Worm (Caenorhabditis elegans) whole organism, L1 larva: ENCODE data around the gene pgph-2.
A peak's percentile ranks its signal among the peaks of the same experiment; 100 is the strongest.

Experiments
- C16A3.4 ChIP-seq: fragments of 150-350 bp; optimal IDR thresholded peaks from 2 replicates; lab custom pipeline; 2014; ENCODE audit warnings: missing biosample characterization, missing genetic modification characterization
- alr-1 ChIP-seq: fragments of 200-800 bp; sonication (Bioruptor generic); optimal IDR thresholded peaks from 2 replicates; lab custom pipeline; 2018; ENCODE audit warnings: borderline replicate concordance, mild to moderate bottlenecking, missing genetic modification characterization, missing compliant biosample characterization
- blmp-1 ChIP-seq: fragments of 150-350 bp; optimal IDR thresholded peaks from 2 replicates; lab custom pipeline; 2014; ENCODE audit warnings: missing biosample characterization, missing genetic modification characterization
- ceh-63 ChIP-seq: fragments of 200-800 bp; sonication (Bioruptor generic); optimal IDR thresholded peaks from 2 replicates; lab custom pipeline; 2018; ENCODE audit warnings: mild to moderate bottlenecking, missing genetic modification characterization, missing compliant biosample characterization
- ceh-82 ChIP-seq, 3 experiments: fragments of 150-350 bp in 1 of 3; sonication (generic microtip) in 2 of 3; optimal IDR thresholded peaks; 2 replicates each; lab custom pipeline; 2014 to 2017; ENCODE audit warnings: missing biosample characterization in 3 of 3, missing genetic modification characterization in 3 of 3
- ceh-88 ChIP-seq: fragments of 200-800 bp; sonication (Bioruptor generic); IDR thresholded peaks from 2 replicates; pipeline ENCODE4 v1.3.6; 2022; ENCODE audit warnings: missing genetic modification characterization, missing compliant biosample characterization
- dpl-1 ChIP-seq, 3 experiments: fragments of 150-350 bp in 2 of 3; sonication (generic microtip) in 1 of 3; optimal IDR thresholded peaks; 2 replicates each; lab custom pipeline; 2014 to 2017; ENCODE audit warnings: missing biosample characterization in 3 of 3, missing genetic modification characterization in 3 of 3, missing genetic modification reagents in 3 of 3
- dsc-1 ChIP-seq: sonication (generic microtip); optimal IDR thresholded peaks from 2 replicates; lab custom pipeline; 2016; ENCODE audit warnings: mild to moderate bottlenecking, missing genetic modification characterization, missing compliant biosample characterization
- efl-1 ChIP-seq, 4 experiments: fragments of 150-350 bp; optimal IDR thresholded peaks in 3 of 4; peaks in 1 of 4; 1 replicate in 1 of 4; 2 replicates in 3 of 4; lab custom pipeline; 2014; ENCODE audit warnings: missing biosample characterization in 2 of 4, missing genetic modification characterization in 2 of 4, missing genetic modification reagents in 2 of 4
- fkh-8 ChIP-seq: sonication (generic microtip); optimal IDR thresholded peaks from 2 replicates; lab custom pipeline; 2016; ENCODE audit warnings: mild to moderate bottlenecking, missing genetic modification characterization, missing compliant biosample characterization
- fos-1 ChIP-seq: fragments of 150-350 bp; optimal IDR thresholded peaks from 2 replicates; lab custom pipeline; 2014; ENCODE audit warnings: missing biosample characterization, missing genetic modification characterization
- grh-1 ChIP-seq: fragments of 200-800 bp; sonication (Bioruptor generic); IDR thresholded peaks from 2 replicates; pipeline ENCODE4 v1.3.6; 2022; ENCODE audit warnings: missing genetic modification reagents, missing genetic modification characterization, missing compliant biosample characterization
- isw-1 ChIP-seq: fragments of 200-800 bp; sonication (Bioruptor generic); IDR thresholded peaks from 2 replicates; pipeline ENCODE4 v1.3.6; 2022; ENCODE audit warnings: missing genetic modification characterization, missing compliant biosample characterization
- jun-1 ChIP-seq: fragments of 150-350 bp; optimal IDR thresholded peaks from 2 replicates; lab custom pipeline; 2014; ENCODE audit warnings: missing biosample characterization, missing genetic modification reagents, missing genetic modification characterization
- lin-13 ChIP-seq: fragments of 150-350 bp; optimal IDR thresholded peaks from 2 replicates; lab custom pipeline; 2014; ENCODE audit warnings: missing biosample characterization, missing genetic modification reagents, missing genetic modification characterization
- lin-14 ChIP-seq: fragments of 200-800 bp; sonication (Bioruptor generic); optimal IDR thresholded peaks from 2 replicates; lab custom pipeline; 2018; ENCODE audit warnings: mild to moderate bottlenecking, missing genetic modification characterization, moderate library complexity, missing compliant biosample characterization
- lin-15B ChIP-seq: fragments of 150-350 bp; sonication (generic microtip); optimal IDR thresholded peaks from 3 replicates; lab custom pipeline; 2014; ENCODE audit warnings: missing biosample characterization, missing genetic modification characterization
- lin-35 ChIP-seq, 2 experiments: fragments of 150-350 bp; optimal IDR thresholded peaks; 2 replicates each; lab custom pipeline; 2014; ENCODE audit warnings: missing biosample characterization in 2 of 2, missing genetic modification characterization in 2 of 2, missing genetic modification reagents in 2 of 2
- lin-39 ChIP-seq: fragments of 150-350 bp; optimal IDR thresholded peaks from 2 replicates; lab custom pipeline; 2014; ENCODE audit warnings: missing biosample characterization, missing genetic modification reagents, missing genetic modification characterization
- lsy-2 ChIP-seq, 2 experiments: fragments of 150-350 bp; optimal IDR thresholded peaks; 2 replicates each; lab custom pipeline; 2014; ENCODE audit warnings: missing biosample characterization in 2 of 2, missing genetic modification characterization in 2 of 2
- mab-9 ChIP-seq: fragments of 200-800 bp; sonication (Bioruptor generic); IDR thresholded peaks from 2 replicates; pipeline ENCODE4 v1.3.6; 2022; ENCODE audit warnings: missing genetic modification reagents, missing genetic modification characterization, missing compliant biosample characterization
- mdl-1 ChIP-seq, 2 experiments: fragments of 150-350 bp; optimal IDR thresholded peaks; 2 replicates each; lab custom pipeline; 2014 to 2017; ENCODE audit warnings: missing biosample characterization in 2 of 2, missing genetic modification characterization in 2 of 2, inconsistent platforms in 1 of 2
- mep-1 ChIP-seq: fragments of 150-350 bp; optimal IDR thresholded peaks from 2 replicates; lab custom pipeline; 2014; ENCODE audit warnings: missing biosample characterization, missing genetic modification characterization
- nhr-19 ChIP-seq: fragments of 200-800 bp; sonication (Bioruptor generic); conservative IDR thresholded peaks from 2 replicates; pipeline ENCODE4 v1.3.6; 2022; ENCODE audit warnings: missing genetic modification characterization, missing compliant biosample characterization
- nhr-20 ChIP-seq: sonication (generic microtip); optimal IDR thresholded peaks from 2 replicates; lab custom pipeline; 2016; ENCODE audit warnings: mild to moderate bottlenecking, missing genetic modification characterization, missing compliant biosample characterization
- nhr-237 ChIP-seq: fragments of 150-350 bp; optimal IDR thresholded peaks from 2 replicates; lab custom pipeline; 2014; ENCODE audit warnings: missing biosample characterization, missing genetic modification characterization
- nhr-47 ChIP-seq: sonication (generic microtip); optimal IDR thresholded peaks from 2 replicates; lab custom pipeline; 2016; ENCODE audit warnings: mild to moderate bottlenecking, missing genetic modification characterization, moderate library complexity, missing compliant biosample characterization
- nhr-71 ChIP-seq: sonication (generic microtip); optimal IDR thresholded peaks from 2 replicates; lab custom pipeline; 2016; ENCODE audit warnings: mild to moderate bottlenecking, missing genetic modification characterization, moderate library complexity, missing compliant biosample characterization
- nhr-85 ChIP-seq: sonication (generic microtip); peaks from one replicate; lab custom pipeline; 2016; ENCODE audit warnings: missing genetic modification characterization, inconsistent platforms, missing compliant biosample characterization
- nhr-90 ChIP-seq: sonication (generic microtip); optimal IDR thresholded peaks from 2 replicates; lab custom pipeline; 2016; ENCODE audit warnings: mild to moderate bottlenecking, missing genetic modification characterization, missing compliant biosample characterization; ENCODE audit not compliant: poor library complexity
- pqm-1 ChIP-seq: sonication (generic microtip); optimal IDR thresholded peaks from 3 replicates; lab custom pipeline; 2017; ENCODE audit warnings: missing biosample characterization, missing genetic modification characterization
- rnt-1 ChIP-seq: sonication (generic microtip); optimal IDR thresholded peaks from 2 replicates; lab custom pipeline; 2016; ENCODE audit warnings: mild to moderate bottlenecking, missing genetic modification characterization, moderate library complexity, missing compliant biosample characterization
- skn-1 ChIP-seq: fragments of 150-350 bp; optimal IDR thresholded peaks from 2 replicates; lab custom pipeline; 2014; ENCODE audit warnings: missing biosample characterization, missing genetic modification characterization
- snu-23 ChIP-seq: sonication (generic microtip); optimal IDR thresholded peaks from 2 replicates; lab custom pipeline; 2016; ENCODE audit warnings: missing genetic modification characterization, missing compliant biosample characterization
- swsn-7 ChIP-seq: sonication (generic microtip); optimal IDR thresholded peaks from 2 replicates; lab custom pipeline; 2016; ENCODE audit warnings: missing genetic modification characterization, missing compliant biosample characterization
- tbx-2 ChIP-seq: sonication (generic microtip); optimal IDR thresholded peaks from 2 replicates; lab custom pipeline; 2016; ENCODE audit warnings: missing genetic modification characterization, missing compliant biosample characterization
- tlp-1 ChIP-seq: fragments of 150-350 bp; optimal IDR thresholded peaks from 2 replicates; lab custom pipeline; 2014; ENCODE audit warnings: missing biosample characterization, missing genetic modification characterization
- unc-62 ChIP-seq: fragments of 150-350 bp; optimal IDR thresholded peaks from 2 replicates; lab custom pipeline; 2014; ENCODE audit warnings: missing biosample characterization, missing genetic modification reagents, missing genetic modification characterization
- unc-98 ChIP-seq: fragments of 200-800 bp; sonication (Bioruptor generic); IDR thresholded peaks from 2 replicates; pipeline ENCODE4 v1.3.6; 2022; ENCODE audit warnings: missing genetic modification characterization, missing compliant biosample characterization
- xbp-1 ChIP-seq: sonication (generic microtip); optimal IDR thresholded peaks from 2 replicates; lab custom pipeline; 2016; ENCODE audit warnings: missing genetic modification characterization, missing compliant biosample characterization
- zip-4 ChIP-seq: fragments of 200-800 bp; sonication (Bioruptor generic); optimal IDR thresholded peaks from 2 replicates; lab custom pipeline; 2018; ENCODE audit warnings: mild to moderate bottlenecking, missing genetic modification characterization, moderate library complexity, missing compliant biosample characterization

Gene pgph-2

DNA sequence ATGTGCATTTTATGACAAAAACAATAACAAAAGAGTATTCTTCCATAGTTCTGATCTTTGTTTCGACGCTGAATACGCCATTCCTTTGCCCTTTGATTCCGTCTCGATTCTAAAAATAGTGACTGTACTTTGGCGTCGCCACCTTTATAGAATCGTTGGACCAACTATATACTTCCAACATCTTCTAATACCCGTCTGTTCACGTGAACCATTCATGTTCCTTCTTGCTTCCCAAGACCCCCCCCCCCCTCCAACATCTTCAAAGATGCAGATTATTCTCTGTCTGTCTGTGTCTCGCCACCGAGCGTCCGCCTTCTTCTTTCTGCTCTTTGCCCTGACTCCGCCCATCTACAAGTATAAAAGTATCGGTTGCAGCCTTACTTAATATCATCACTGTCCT lies 5.1 kb downstream of the pgph-2 start:
- TF ChIP-seq lin-14 (GFP tag; lab: Kevin White, UChicago) (peak; percentile 25), nhr-19 (peak; percentile 49), efl-1 (optimal IDR thresholded peaks at IDR 0.05; lab: Kevin White, UChicago) (no peak), efl-1 (GFP tag; optimal IDR thresholded peaks at IDR 0.05 in 1 of 2; lab: Kevin White, UChicago) (no peak), nhr-85 (tag; lab: Kevin White, UChicago) (peak; percentile 74)

DNA sequence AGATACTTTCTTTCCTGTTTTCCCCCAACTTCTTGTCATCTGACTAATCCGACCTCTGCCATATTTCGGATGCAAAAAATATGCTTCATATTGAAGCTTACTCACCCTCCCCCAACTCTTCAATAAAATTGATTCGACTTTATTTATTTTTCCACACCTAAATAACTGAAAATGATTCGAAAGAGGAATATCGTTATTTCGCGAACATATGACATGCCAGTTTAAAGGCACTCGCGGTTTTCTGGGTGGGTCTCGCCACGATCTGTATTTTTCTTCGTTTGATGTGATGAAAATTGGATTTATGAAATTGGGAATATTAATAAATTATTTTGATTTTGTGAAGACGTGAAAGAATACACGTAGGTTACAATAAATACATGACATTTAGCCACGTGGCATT lies 6.7 kb downstream of the pgph-2 start, which contains the start of gene F44E7.3:
TSS of gene F44E7.3 (plus strand) at position 319 of the 400 bp plus-strand sequence.
- no peak for TF ChIP-seq lin-39
- no peak for TF ChIP-seq nhr-237 (tag; lab: Kevin White, UChicago)
- TF ChIP-seq alr-1 (tag; lab: Kevin White, UChicago), result no peak
- TF ChIP-seq, all 84 proteins: peak for 0

DNA sequence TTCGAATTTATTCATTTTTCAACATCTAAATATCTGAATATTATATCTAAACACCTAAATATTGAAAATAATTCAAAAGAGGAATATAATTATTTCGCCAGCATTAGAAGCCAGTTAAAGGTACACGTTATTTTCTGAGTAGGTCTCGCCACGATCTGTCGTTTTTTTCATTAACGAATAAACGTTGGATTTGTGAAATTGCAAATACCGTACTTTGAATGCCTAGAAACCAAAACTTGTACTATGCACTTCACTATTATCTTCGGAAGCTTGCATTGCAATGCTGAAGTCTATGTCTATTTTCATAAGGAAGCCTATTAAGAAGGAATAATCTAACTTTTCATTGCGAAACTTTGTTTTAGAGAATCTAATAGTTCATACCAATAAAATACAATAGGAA lies 7.6 kb downstream of the pgph-2 start:
- TF ChIP-seq ceh-63 (GFP tag; lab: Kevin White, UChicago) (no peak), unc-62 (GFP tag; lab: Kevin White, UChicago) (no peak), lin-13 (GFP tag; lab: Kevin White, UChicago) (no peak), nhr-90 (no peak)

DNA sequence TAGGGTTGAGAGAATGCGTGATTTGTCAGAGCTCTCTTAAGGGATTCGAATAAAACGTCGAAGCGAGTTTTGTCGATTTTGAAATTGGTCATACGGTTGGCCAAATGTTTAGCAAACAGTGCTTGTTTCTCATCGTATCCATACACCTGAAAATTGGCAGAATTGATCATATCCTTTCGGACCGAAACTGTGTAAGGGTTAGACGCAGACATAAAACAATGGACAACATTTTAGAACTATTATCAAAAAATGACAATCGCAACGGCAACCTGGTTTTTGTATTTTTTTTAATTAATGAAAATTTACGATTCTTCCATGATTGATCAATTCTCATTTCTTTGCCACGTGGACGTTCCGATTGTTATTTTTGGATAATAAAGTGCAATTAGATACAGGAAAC lies 9.2 kb downstream of the pgph-2 start:
- TF ChIP-seq tlp-1 (tag; lab: Kevin White, UChicago) (no peak), fos-1 (tag; lab: Kevin White, UChicago) (no peak), zip-4 (GFP tag; lab: Kevin White, UChicago) (no peak), alr-1 (tag; lab: Kevin White, UChicago) (no peak), efl-1 (optimal IDR thresholded peaks at IDR 0.05; lab: Kevin White, UChicago) (no peak), efl-1 (GFP tag; optimal IDR thresholded peaks at IDR 0.05 in 1 of 2; lab: Kevin White, UChicago) (peak in 1 of 2 experiments; percentile 91), pqm-1 (tag; lab: Kevin White, UChicago) (no peak)

DNA sequence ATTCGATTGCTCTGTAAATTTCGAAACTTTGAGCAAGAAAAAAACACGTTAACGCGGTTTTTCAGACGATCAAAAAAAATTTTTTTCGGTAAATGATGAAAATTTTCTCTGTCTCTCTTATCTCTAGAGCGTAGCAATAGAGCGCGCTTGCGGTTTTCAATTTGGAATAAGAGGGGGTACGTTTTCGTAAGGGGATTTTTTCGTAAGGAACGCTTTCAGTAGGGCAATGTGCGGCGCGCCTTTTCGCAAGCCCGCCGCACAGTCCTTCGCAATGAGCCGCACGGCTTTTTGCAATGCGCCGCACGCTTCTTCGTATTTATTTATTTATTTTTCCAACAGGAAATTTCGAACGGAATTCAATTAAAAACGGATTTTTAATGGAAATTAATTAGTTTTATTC lies 12.0 kb downstream of the pgph-2 start, which contains the start of gene F44E7.4:
TSS of gene F44E7.4 (minus strand) at position 13 of the 400 bp plus-strand sequence.
- TF ChIP-seq unc-98 (GFP tag; lab: Robert Waterston, UW), result 0 out of 2 replicates have a peak, but pooled peaks have one; percentile 25
- TF ChIP-seq blmp-1 (tag; lab: Kevin White, UChicago), result peak; percentile 32
- TF ChIP-seq nhr-90, result peak; percentile 13
- peak; percentile 71 for TF ChIP-seq lin-14 (GFP tag; lab: Kevin White, UChicago)
- TF ChIP-seq jun-1 (tag; lab: Kevin White, UChicago), result peak; percentile 6
- peak; percentile 61 for TF ChIP-seq rnt-1
- TF ChIP-seq dsc-1 (tag; lab: Kevin White, UChicago), result peak; percentile 2
- TF ChIP-seq lsy-2 (tag; optimal IDR thresholded peaks at IDR 0.05; lab: Kevin White, UChicago), result peak; percentile 37 to 73
- TF ChIP-seq swsn-7 (tag; lab: Kevin White, UChicago), result peak; percentile 49
- peak; percentile 31 for TF ChIP-seq lin-15B (tag; lab: Kevin White, UChicago)
- peak; percentile 27 for TF ChIP-seq C16A3.4 (tag; lab: Kevin White, UChicago)
- TF ChIP-seq mdl-1 (tag; optimal IDR thresholded peaks at IDR 0.05; lab: Kevin White, UChicago), result peak in 1 of 2 experiments; percentile 1
- TF ChIP-seq skn-1 (tag; lab: Kevin White, UChicago), result peak; percentile 65
- peak; percentile 69 for TF ChIP-seq snu-23
- peak; percentile 65 for TF ChIP-seq nhr-85 (tag; lab: Kevin White, UChicago)
- peak; percentile 84 for TF ChIP-seq mab-9 (GFP tag; lab: Robert Waterston, UW)
- peak in 2 of 3 experiments; percentile 28 to 71 for TF ChIP-seq ceh-82 (tag; optimal IDR thresholded peaks at IDR 0.05; lab: Kevin White, UChicago)
- peak; percentile 27 for TF ChIP-seq fkh-8 (tag; lab: Kevin White, UChicago)
- TF ChIP-seq nhr-71, result peak; percentile 69
- TF ChIP-seq ceh-88 (GFP tag; lab: Robert Waterston, UW), result peak; percentile 87
- TF ChIP-seq nhr-19, result peak; percentile 96
- peak; percentile 37 for TF ChIP-seq tbx-2
- TF ChIP-seq grh-1 (GFP tag; lab: Robert Waterston, UW), result peak; percentile 85
- peak; percentile 91 for TF ChIP-seq isw-1 (GFP tag; lab: Robert Waterston, UW)
- TF ChIP-seq xbp-1 (tag; lab: Kevin White, UChicago), result peak; percentile 61
- peak; percentile 27 for TF ChIP-seq mep-1
- peak; percentile 54 for TF ChIP-seq nhr-20 (tag; lab: Kevin White, UChicago)
- peak; percentile 50 for TF ChIP-seq lin-13 (GFP tag; lab: Kevin White, UChicago)
- TF ChIP-seq dpl-1 (GFP tag; optimal IDR thresholded peaks at IDR 0.05; lab: Kevin White, UChicago), result peak in 2 of 3 experiments; percentile 31 to 44
- TF ChIP-seq efl-1 (optimal IDR thresholded peaks at IDR 0.05; lab: Kevin White, UChicago), result peak; percentile 49 to 55
- peak in 1 of 2 experiments; percentile 44 for TF ChIP-seq efl-1 (GFP tag; optimal IDR thresholded peaks at IDR 0.05 in 1 of 2; lab: Kevin White, UChicago)
- peak; percentile 21 to 39 for TF ChIP-seq lin-35 (GFP tag; optimal IDR thresholded peaks at IDR 0.05; lab: Kevin White, UChicago)
- TF ChIP-seq nhr-47 (tag; lab: Kevin White, UChicago), result peak; percentile 63
